Fruit fly (Drosophila melanogaster): ENCODE measurements around the gene CG13460.

Gene CG13460

dm6 chr3L:15104849-15105555 is 43.5 kb upstream of the CG13460 start (continued):
- TF ChIP-seq Dbx (GFP tag; IDR thresholded peaks at IDR 0.05) (0 out of 3 replicates have a peak, but pooled peaks have one; percentile 14), Ptx1 (GFP tag; IDR thresholded peaks at IDR 0.05) (peak; percentile 79), fu2 (GFP tag; optimal IDR thresholded peaks at IDR 0.05) (peak; percentile 68), unc-4 (GFP tag; IDR thresholded peaks at IDR 0.05; ENCODE audit: partially characterized antibody) (no peak), corto (GFP tag; optimal IDR thresholded peaks at IDR 0.05) (peak; percentile 55), mam (GFP tag; optimal IDR thresholded peaks at IDR 0.05) (peak; percentile 72), CG30403 (GFP tag; optimal IDR thresholded peaks at IDR 0.05) (peak; percentile 74), sisA (GFP tag; IDR thresholded peaks at IDR 0.05) (peak; percentile 61), Meics (GFP tag; optimal IDR thresholded peaks at IDR 0.05) (peak; percentile 54), Ada2b (GFP tag; IDR thresholded peaks at IDR 0.05) (no peak), aop (GFP tag; IDR thresholded peaks at IDR 0.05) (no peak), phol (tag; optimal IDR thresholded peaks at IDR 0.05) (peak; percentile 23), CG6854 (GFP tag; optimal IDR thresholded peaks at IDR 0.05) (peak; percentile 76), sens-2 (GFP tag; IDR thresholded peaks at IDR 0.05) (peak; percentile 44; the same call in 1 of the 2 replicates), Stat92E (GFP tag; optimal IDR thresholded peaks at IDR 0.05) (no peak), h (optimal IDR thresholded peaks at IDR 0.05) (no peak), grau (tag; optimal IDR thresholded peaks at IDR 0.05) (peak; percentile 66), ro (GFP tag; IDR thresholded peaks at IDR 0.05) (no peak; the same call in 1 of the 2 replicates), CG16813 (GFP tag; IDR thresholded peaks at IDR 0.05; ENCODE audit: partially characterized antibody) (no peak), CG3407 (GFP tag; optimal IDR thresholded peaks at IDR 0.05) (peak; percentile 1), oc (tag; optimal IDR thresholded peaks at IDR 0.05) (no peak), Fer2 (tag; optimal IDR thresholded peaks at IDR 0.05) (peak; percentile 12), vnd (GFP tag; IDR thresholded peaks at IDR 0.05; ENCODE audit: partially characterized antibody) (no peak), CG12744 (GFP tag; optimal IDR thresholded peaks at IDR 0.05) (no peak), Ets65A (GFP tag) (peak; percentile 97), CG10209 (GFP tag; optimal IDR thresholded peaks at IDR 0.05) (peak; percentile 53), CG1832 (GFP tag; optimal IDR thresholded peaks at IDR 0.05) (no peak), zen2 (GFP tag; IDR thresholded peaks at IDR 0.05; ENCODE audit: partially characterized antibody) (no peak), HLH54F (GFP tag; optimal IDR thresholded peaks at IDR 0.05) (peak; percentile 52), CG3065 (GFP tag; optimal IDR thresholded peaks at IDR 0.05) (no peak), tx (GFP tag; optimal IDR thresholded peaks at IDR 0.05) (peak; percentile 6), disco-r (GFP tag; optimal IDR thresholded peaks at IDR 0.05) (no peak), CG12071 (GFP tag; optimal IDR thresholded peaks at IDR 0.05) (peak; percentile 32), CG34376 (GFP tag; optimal IDR thresholded peaks at IDR 0.05) (peak; percentile 41), CG31388 (GFP tag; optimal IDR thresholded peaks at IDR 0.05) (no peak), CG2120 (GFP tag; optimal IDR thresholded peaks at IDR 0.05) (peak; percentile 83), tio (GFP tag; optimal IDR thresholded peaks at IDR 0.05) (peak; percentile 32), CG33557 (GFP tag; optimal IDR thresholded peaks at IDR 0.05) (no peak), gcm (GFP tag; optimal IDR thresholded peaks at IDR 0.05) (peak; percentile 6), tna (GFP tag; IDR thresholded peaks at IDR 0.05; ENCODE audit: partially characterized antibody) (no peak), CG5245 (GFP tag; optimal IDR thresholded peaks at IDR 0.05) (no peak), CG2875 (GFP tag; optimal IDR thresholded peaks at IDR 0.05) (no peak), psq (GFP tag; optimal IDR thresholded peaks at IDR 0.05) (no peak), ems (GFP tag; optimal IDR thresholded peaks at IDR 0.05) (peak; percentile 9), CG5180 (GFP tag; optimal IDR thresholded peaks at IDR 0.05) (peak; percentile 50), p53 (GFP tag; optimal IDR thresholded peaks at IDR 0.05) (no peak), chn (GFP tag; optimal IDR thresholded peaks at IDR 0.05) (peak; percentile 44), so (GFP tag; IDR thresholded peaks at IDR 0.05) (no peak), CG4360 (GFP tag; IDR thresholded peaks at IDR 0.05) (no peak), stc (GFP tag; IDR thresholded peaks at IDR 0.05) (peak; percentile 60)
